Fruit fly (Drosophila melanogaster): ENCODE measurements around the gene Rpt6R.

DNA sequence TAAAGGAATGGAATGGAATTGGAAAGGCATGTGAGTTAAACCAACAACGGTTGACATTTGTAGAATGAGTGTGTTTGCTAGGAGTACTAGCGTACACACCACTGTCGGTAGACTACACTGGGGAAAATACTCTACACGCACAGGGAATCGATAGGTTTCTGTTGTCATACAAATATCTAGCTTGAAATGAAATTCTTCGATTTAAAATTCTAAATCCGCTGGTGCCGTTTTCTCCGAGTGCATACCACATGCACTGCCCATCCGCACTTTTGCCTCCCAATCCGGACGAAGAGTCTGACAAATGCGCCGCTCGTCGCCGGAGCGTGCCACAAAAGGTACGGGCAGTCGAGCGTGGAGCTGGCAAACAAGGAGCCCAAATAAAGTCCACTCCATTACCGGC is 45.4 kb upstream of the Rpt6R start, which contains the start of gene CG2267:
- TF ChIP-seq Crg-1 (GFP tag; optimal IDR thresholded peaks at IDR 0.05), result no peak
- TF ChIP-seq CG11617 (GFP tag; optimal IDR thresholded peaks at IDR 0.05), result no peak

All from whole organism, adult.